Worm (Caenorhabditis elegans) whole organism, early embryonic: ENCODE data around the gene let-756.

Source experiments
- B0310.2 ChIP-seq: sonication (generic microtip); optimal IDR thresholded peaks from 2 replicates; lab custom pipeline; 2016; ENCODE audit warnings: mild to moderate bottlenecking, missing genetic modification characterization, missing compliant biosample characterization
- F13C5.2 ChIP-seq: sonication (generic microtip); optimal IDR thresholded peaks from 2 replicates; lab custom pipeline; 2017; ENCODE audit warnings: mild to moderate bottlenecking, missing genetic modification characterization, inconsistent platforms, missing compliant biosample characterization
- aly-1 ChIP-seq: sonication (generic microtip); optimal IDR thresholded peaks from 2 replicates; lab custom pipeline; 2016; ENCODE audit warnings: missing genetic modification characterization, missing compliant biosample characterization
- ama-1 ChIP-seq: fragments of 150-350 bp; optimal IDR thresholded peaks from 2 replicates; lab custom pipeline; 2014
- ceh-13 ChIP-seq: fragments of 200-800 bp; sonication (Bioruptor generic); optimal IDR thresholded peaks from 2 replicates; lab custom pipeline; 2018; ENCODE audit warnings: mild to moderate bottlenecking, missing genetic modification characterization, missing compliant biosample characterization
- ceh-36 ChIP-seq: sonication (generic microtip); optimal IDR thresholded peaks from 2 replicates; lab custom pipeline; 2016; ENCODE audit warnings: missing genetic modification characterization, inconsistent platforms, missing compliant biosample characterization
- ets-7 ChIP-seq: sonication (generic microtip); optimal IDR thresholded peaks from 2 replicates; lab custom pipeline; 2016; ENCODE audit warnings: missing genotype, missing genetic modification characterization, missing compliant biosample characterization
- flt-1 ChIP-seq: fragments of 200-800 bp; sonication (Bioruptor generic); IDR thresholded peaks from 2 replicates; pipeline ENCODE4 v1.3.6; 2022; ENCODE audit warnings: missing genetic modification characterization, missing compliant biosample characterization
- hmbx-1 ChIP-seq: sonication (generic microtip); optimal IDR thresholded peaks from 2 replicates; lab custom pipeline; 2016; ENCODE audit warnings: mild to moderate bottlenecking, missing genetic modification characterization, missing compliant biosample characterization
- hmg-4 ChIP-seq: fragments of 200-800 bp; sonication (Bioruptor generic); optimal IDR thresholded peaks from 2 replicates; lab custom pipeline; 2018; ENCODE audit warnings: mild to moderate bottlenecking, missing genetic modification characterization, missing compliant biosample characterization
- hnd-1 ChIP-seq: sonication (generic microtip); optimal IDR thresholded peaks from 2 replicates; lab custom pipeline; 2016; ENCODE audit warnings: missing genetic modification characterization, missing compliant biosample characterization
- pes-1 ChIP-seq: fragments of 200-800 bp; sonication (Bioruptor generic); IDR thresholded peaks from 2 replicates; pipeline ENCODE4 v1.3.6; 2022; ENCODE audit warnings: missing genetic modification reagents, missing genetic modification characterization, missing compliant biosample characterization
- scrt-1 ChIP-seq: fragments of 200-800 bp; sonication (Bioruptor generic); IDR thresholded peaks from 2 replicates; pipeline ENCODE4 v1.3.6; 2022; ENCODE audit warnings: missing genetic modification characterization, missing compliant biosample characterization
- sea-1 ChIP-seq: fragments of 200-800 bp; sonication (Bioruptor generic); conservative IDR thresholded peaks from 2 replicates; pipeline ENCODE4 v1.3.6; 2022; ENCODE audit warnings: missing genetic modification characterization, missing compliant biosample characterization
- tbx-11 ChIP-seq: fragments of 200-800 bp; sonication (Bioruptor generic); IDR thresholded peaks from 2 replicates; pipeline ENCODE4 v1.3.6; 2022; ENCODE audit warnings: missing genetic modification characterization, missing compliant biosample characterization
- tbx-37 ChIP-seq: fragments of 200-800 bp; sonication (Bioruptor generic); conservative IDR thresholded peaks from 2 replicates; pipeline ENCODE4 v1.3.6; 2022; ENCODE audit warnings: missing genetic modification reagents, missing genetic modification characterization, missing compliant biosample characterization
- tra-4 ChIP-seq: sonication (generic microtip); optimal IDR thresholded peaks from 2 replicates; lab custom pipeline; 2017; ENCODE audit warnings: missing genetic modification characterization, missing compliant biosample characterization

The let-756 gene

ce11 chrIII:6367712-6368111 is 39.2 kb upstream of the let-756 start, which contains the start of the genes C56G2.15 and thoc-2:
Gene C56G2.15 (minus strand): TSS chrIII:6367899.
Gene thoc-2 (plus strand): TSS chrIII:6368042.
- TF ChIP-seq ceh-36 (tag; lab: Kevin White, UChicago) (no peak), hmbx-1 (tag; lab: Kevin White, UChicago) (no peak), scrt-1 (GFP tag; lab: Robert Waterston, UW) (no peak), aly-1 (tag; lab: Kevin White, UChicago) (no peak), tra-4 (no peak), B0310.2 (tag; lab: Kevin White, UChicago) (no peak), ets-7 (tag; lab: Kevin White, UChicago) (no peak), tbx-11 (GFP tag; lab: Robert Waterston, UW) (no peak), ama-1 (lab: Kevin White, UChicago) (no peak), flt-1 (no peak), pes-1 (GFP tag; lab: Robert Waterston, UW) (no peak), F13C5.2 (tag; lab: Kevin White, UChicago) (no peak)

DNA sequence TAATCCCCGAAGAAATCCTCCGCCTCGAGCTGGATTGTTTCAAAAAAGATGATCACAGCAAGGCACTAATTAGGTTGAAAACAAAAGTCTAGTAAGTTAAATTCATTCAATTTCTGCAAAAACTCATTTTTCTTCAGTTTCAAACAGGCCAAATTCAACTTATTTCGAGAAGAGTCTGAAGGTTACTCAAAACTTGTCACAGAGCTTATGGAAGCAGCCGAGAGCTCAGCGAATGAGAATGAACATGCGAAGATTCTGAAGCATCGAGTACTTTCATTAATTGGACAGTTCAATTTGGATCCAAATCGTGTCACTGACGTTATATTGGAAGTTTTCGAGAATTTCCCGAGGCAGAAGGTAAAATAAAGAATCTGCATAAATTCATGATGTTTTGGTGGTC is 38.4 kb upstream of the let-756 start:
- no peak for TF ChIP-seq pes-1 (GFP tag; lab: Robert Waterston, UW)
- no peak for TF ChIP-seq scrt-1 (GFP tag; lab: Robert Waterston, UW)
- TF ChIP-seq ets-7 (tag; lab: Kevin White, UChicago): no peak
- TF ChIP-seq B0310.2 (tag; lab: Kevin White, UChicago): no peak
- TF ChIP-seq ama-1 (lab: Kevin White, UChicago): no peak
- TF ChIP-seq flt-1: no peak
- TF ChIP-seq aly-1 (tag; lab: Kevin White, UChicago): no peak
- TF ChIP-seq hmbx-1 (tag; lab: Kevin White, UChicago): no peak
- TF ChIP-seq hmg-4 (GFP tag; lab: Kevin White, UChicago): no peak
- TF ChIP-seq ceh-36 (tag; lab: Kevin White, UChicago): no peak
- TF ChIP-seq sea-1 (GFP tag; lab: Robert Waterston, UW): no peak
- no peak for TF ChIP-seq hnd-1 (tag; lab: Kevin White, UChicago)
- TF ChIP-seq tra-4: no peak

DNA sequence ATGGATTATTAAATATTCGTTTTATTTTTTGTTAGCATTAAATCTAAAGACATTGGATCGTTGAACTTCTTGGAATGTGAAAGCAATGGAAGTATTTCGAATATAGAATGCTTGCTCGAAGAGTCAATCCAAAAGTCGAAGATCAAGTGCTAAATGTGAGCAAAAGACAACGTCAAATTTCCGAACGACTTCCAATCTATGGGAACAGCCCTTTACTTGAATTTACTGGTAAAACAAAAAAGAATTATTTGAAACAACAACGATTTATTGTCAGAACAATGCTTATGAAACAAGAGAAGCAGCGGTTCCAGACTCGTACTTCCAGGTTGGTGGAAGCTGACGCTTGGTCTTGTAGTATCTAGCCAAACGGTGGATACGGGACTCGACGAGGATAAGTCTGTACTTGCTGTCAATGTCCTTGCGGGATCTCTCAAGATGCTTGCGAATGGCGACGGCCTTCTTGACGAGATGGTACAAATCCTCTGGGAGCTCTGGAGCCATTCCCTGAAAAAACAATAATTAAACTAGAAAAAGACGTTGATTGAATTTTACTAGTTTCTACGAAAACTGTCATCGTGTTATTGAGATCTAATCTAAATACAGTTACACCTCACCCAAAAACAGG is 33.0 kb upstream of the let-756 start:
- no peak for TF ChIP-seq tbx-37
- no peak for TF ChIP-seq pes-1 (GFP tag; lab: Robert Waterston, UW)
- no peak for TF ChIP-seq ets-7 (tag; lab: Kevin White, UChicago)
- TF ChIP-seq flt-1: no peak
- TF ChIP-seq sea-1 (GFP tag; lab: Robert Waterston, UW): no peak
- TF ChIP-seq hmbx-1 (tag; lab: Kevin White, UChicago): no peak
- TF ChIP-seq aly-1 (tag; lab: Kevin White, UChicago): no peak
- no peak for TF ChIP-seq ceh-36 (tag; lab: Kevin White, UChicago)
- TF ChIP-seq ceh-13 (GFP tag; lab: Kevin White, UChicago): no peak
- no peak for TF ChIP-seq hmg-4 (GFP tag; lab: Kevin White, UChicago)
- TF ChIP-seq F13C5.2 (tag; lab: Kevin White, UChicago): no peak
- no peak for TF ChIP-seq tra-4
- TF ChIP-seq B0310.2 (tag; lab: Kevin White, UChicago): no peak
- no peak for TF ChIP-seq scrt-1 (GFP tag; lab: Robert Waterston, UW)
- no peak for TF ChIP-seq ama-1 (lab: Kevin White, UChicago)

ce11 chrIII:6374947-6375415 is 31.9 kb upstream of the let-756 start, which contains the start of the genes rps-13 and nfx-1:
Gene rps-13 (minus strand): TSS chrIII:6374997.
Gene nfx-1 (plus strand): TSS chrIII:6375379.
- TF ChIP-seq ama-1 (lab: Kevin White, UChicago): no peak
- no peak for TF ChIP-seq hmg-4 (GFP tag; lab: Kevin White, UChicago)
- peak; percentile 24 for TF ChIP-seq F13C5.2 (tag; lab: Kevin White, UChicago)

- TF ChIP-seq F13C5.2 (tag; lab: Kevin White, UChicago) (peak; percentile 9), pes-1 (GFP tag; lab: Robert Waterston, UW) (no peak), aly-1 (tag; lab: Kevin White, UChicago) (no peak), ama-1 (lab: Kevin White, UChicago) (peak; percentile 82), scrt-1 (GFP tag; lab: Robert Waterston, UW) (no peak)
These were observed 27.8 kb upstream of the let-756 start, which contains the start of gene C16A3.6 for ce11 chrIII:6379129-6379528. Gene C16A3.6 (plus strand): TSS chrIII:6379212.

DNA sequence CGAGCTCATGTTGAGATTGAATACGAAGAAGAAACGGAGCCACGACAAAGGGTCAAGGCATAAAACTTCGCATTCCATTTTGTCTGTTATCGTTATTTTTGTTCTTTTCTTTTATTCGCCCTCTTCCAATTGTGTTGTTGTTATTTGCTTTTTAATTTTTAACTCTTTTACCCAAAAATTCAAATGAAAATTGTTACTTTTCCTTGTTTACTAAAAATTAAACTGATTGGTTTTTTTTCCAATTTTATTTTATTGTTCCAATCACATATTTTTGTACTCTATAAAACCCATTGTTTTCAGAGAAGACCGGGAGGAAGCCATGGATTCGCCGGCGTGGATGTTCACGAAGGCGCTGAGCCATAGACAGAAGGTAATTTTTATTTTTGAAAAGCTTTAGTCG is 26.5 kb upstream of the let-756 start, which contains the start of gene C16A3.5:
Gene C16A3.5 (plus strand): TSS at position 301 of the 400 bp plus-strand sequence.
- TF ChIP-seq ets-7 (tag; lab: Kevin White, UChicago): no peak
- no peak for TF ChIP-seq hmg-4 (GFP tag; lab: Kevin White, UChicago)
- no peak for TF ChIP-seq ama-1 (lab: Kevin White, UChicago)
- no peak for TF ChIP-seq pes-1 (GFP tag; lab: Robert Waterston, UW)
- TF ChIP-seq ceh-13 (GFP tag; lab: Kevin White, UChicago): no peak
- TF ChIP-seq tra-4: no peak
- TF ChIP-seq F13C5.2 (tag; lab: Kevin White, UChicago): no peak
- TF ChIP-seq scrt-1 (GFP tag; lab: Robert Waterston, UW): no peak
- TF ChIP-seq flt-1: no peak
- TF ChIP-seq B0310.2 (tag; lab: Kevin White, UChicago): no peak
- TF ChIP-seq ceh-36 (tag; lab: Kevin White, UChicago): no peak

DNA sequence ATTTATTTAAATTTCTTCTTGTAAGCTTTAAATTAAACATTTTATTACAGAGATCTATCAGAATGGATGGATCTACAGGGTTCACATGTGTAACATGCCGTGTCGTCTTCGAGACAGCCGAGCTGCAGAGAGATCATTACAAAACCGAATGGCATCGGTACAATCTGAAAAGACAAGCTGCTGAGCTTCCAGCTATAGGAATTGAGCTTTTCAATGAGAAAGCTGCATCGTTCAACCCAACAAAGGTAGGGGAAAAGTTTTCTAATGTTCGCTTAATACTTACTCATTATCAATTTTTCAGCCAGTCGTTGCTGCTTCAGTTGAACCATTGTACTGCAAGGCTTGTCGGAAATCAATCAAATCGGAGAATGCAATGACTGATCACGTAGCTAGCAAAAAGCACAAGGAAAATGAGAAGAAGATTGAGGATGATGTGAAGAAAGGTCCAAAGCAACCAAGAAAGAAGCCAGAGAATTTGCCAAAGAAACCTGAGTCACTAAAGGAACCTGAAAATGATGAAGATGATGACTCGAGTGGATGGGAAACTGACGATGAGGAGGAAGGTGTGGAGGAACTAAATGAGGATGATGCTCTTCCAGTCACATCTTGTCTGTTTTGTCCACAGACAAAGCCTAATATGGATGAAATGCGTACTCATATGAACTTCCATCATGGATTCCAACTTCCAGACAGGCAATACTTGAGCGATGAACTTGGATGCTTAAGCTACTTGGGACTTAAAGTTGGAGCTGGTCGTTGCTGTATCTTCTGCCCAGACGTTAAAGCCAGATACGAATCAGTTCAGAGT is 25.1 kb upstream of the let-756 start, which contains the start of gene znf-622:
Gene znf-622 (plus strand): TSS at position 51 of the 808 bp plus-strand sequence.
- TF ChIP-seq ama-1 (lab: Kevin White, UChicago) (peak; percentile 91), aly-1 (tag; lab: Kevin White, UChicago) (no peak)
